Fruit fly (Drosophila melanogaster): ENCODE results near the gene RpL36.
"Not testable (repeated sequence)": the region's sequence is repeated elsewhere in the genome, so short reads cannot be mapped to it uniquely, and the experiment has no call there.

Gene RpL36

dm6 chrX:629239-629821 lies at the start of gene RpL36, which contains the start of gene Mybbp1A:
Gene RpL36 (minus strand): TSS chrX:629483.
Gene Mybbp1A (plus strand): TSS chrX:629773.
- TF ChIP-seq insv (optimal IDR thresholded peaks at IDR 0.05), result no peak
- no peak for TF ChIP-seq h (optimal IDR thresholded peaks at IDR 0.05)
- no peak for TF ChIP-seq psq (optimal IDR thresholded peaks at IDR 0.05)
- TF ChIP-seq ttk (optimal IDR thresholded peaks at IDR 0.05), result no peak
- TF ChIP-seq Myc (optimal IDR thresholded peaks at IDR 0.05), result no peak
- TF ChIP-seq Sin3A (optimal IDR thresholded peaks at IDR 0.05), result no peak

dm6 chrX:678503-678902 lies 49.2 kb upstream of the RpL36 start:
- no peak for TF ChIP-seq Sin3A (optimal IDR thresholded peaks at IDR 0.05)
- no peak for TF ChIP-seq ttk (optimal IDR thresholded peaks at IDR 0.05)
- no peak for TF ChIP-seq Myc (optimal IDR thresholded peaks at IDR 0.05)
- no peak for TF ChIP-seq psq (optimal IDR thresholded peaks at IDR 0.05)
- no peak for TF ChIP-seq insv (optimal IDR thresholded peaks at IDR 0.05)
- no peak for TF ChIP-seq h (optimal IDR thresholded peaks at IDR 0.05)

dm6 chrX:658021-658420 lies 28.7 kb upstream of the RpL36 start:
- TF ChIP-seq psq (optimal IDR thresholded peaks at IDR 0.05) (no peak), h (optimal IDR thresholded peaks at IDR 0.05) (no peak), Myc (optimal IDR thresholded peaks at IDR 0.05) (no peak), ttk (optimal IDR thresholded peaks at IDR 0.05) (no peak)

- TF ChIP-seq h (optimal IDR thresholded peaks at IDR 0.05), result no peak
Measured at dm6 chrX:656380-656925, 27.2 kb upstream of the RpL36 start.

- TF ChIP-seq ttk (optimal IDR thresholded peaks at IDR 0.05) (no peak), Sin3A (optimal IDR thresholded peaks at IDR 0.05) (no peak), psq (optimal IDR thresholded peaks at IDR 0.05) (no peak), insv (optimal IDR thresholded peaks at IDR 0.05) (no peak), Myc (optimal IDR thresholded peaks at IDR 0.05) (no peak), h (optimal IDR thresholded peaks at IDR 0.05) (no peak)
Measured at dm6 chrX:655492-656379, 26.5 kb upstream of the RpL36 start, which contains the start of the genes Hmt4-20 and SkpA. Gene Hmt4-20 (minus strand): TSS chrX:656033. Gene SkpA (plus strand): TSS chrX:656114.

- TF ChIP-seq Myc (optimal IDR thresholded peaks at IDR 0.05), result no peak
- no peak for TF ChIP-seq h (optimal IDR thresholded peaks at IDR 0.05)
- no peak for TF ChIP-seq Sin3A (optimal IDR thresholded peaks at IDR 0.05)
- no peak for TF ChIP-seq psq (optimal IDR thresholded peaks at IDR 0.05)
- no peak for TF ChIP-seq insv (optimal IDR thresholded peaks at IDR 0.05)
- TF ChIP-seq ttk (optimal IDR thresholded peaks at IDR 0.05), result no peak
Measured at dm6 chrX:654949-655348, 25.7 kb upstream of the RpL36 start.

- TF ChIP-seq h (optimal IDR thresholded peaks at IDR 0.05) (no peak), insv (optimal IDR thresholded peaks at IDR 0.05) (no peak), ttk (optimal IDR thresholded peaks at IDR 0.05) (no peak), Sin3A (optimal IDR thresholded peaks at IDR 0.05) (no peak), psq (optimal IDR thresholded peaks at IDR 0.05) (no peak), Myc (optimal IDR thresholded peaks at IDR 0.05) (no peak)
Measured at dm6 chrX:654221-654620, 24.9 kb upstream of the RpL36 start.

- TF ChIP-seq h (optimal IDR thresholded peaks at IDR 0.05) (no peak), psq (optimal IDR thresholded peaks at IDR 0.05) (no peak), Sin3A (optimal IDR thresholded peaks at IDR 0.05) (no peak), insv (optimal IDR thresholded peaks at IDR 0.05) (no peak), Myc (optimal IDR thresholded peaks at IDR 0.05) (no peak), ttk (optimal IDR thresholded peaks at IDR 0.05) (no peak)
Measured at dm6 chrX:647056-647627, 17.9 kb upstream of the RpL36 start, which contains the start of gene Roc1a. Gene Roc1a (plus strand): TSS chrX:647304.

- TF ChIP-seq h (optimal IDR thresholded peaks at IDR 0.05), result no peak
- TF ChIP-seq insv (optimal IDR thresholded peaks at IDR 0.05), result no peak
- TF ChIP-seq ttk (optimal IDR thresholded peaks at IDR 0.05), result no peak
- TF ChIP-seq Myc (optimal IDR thresholded peaks at IDR 0.05), result no peak
- no peak for TF ChIP-seq Sin3A (optimal IDR thresholded peaks at IDR 0.05)
- no peak for TF ChIP-seq psq (optimal IDR thresholded peaks at IDR 0.05)
Measured at dm6 chrX:646395-647009, 17.2 kb upstream of the RpL36 start.

dm6 chrX:644461-644860 lies 15.2 kb upstream of the RpL36 start, which contains the start of gene CG13367:
Gene CG13367 (plus strand): TSS chrX:644761.
- TF ChIP-seq psq, Myc, ttk (optimal IDR thresholded peaks at IDR 0.05): not testable (repeated sequence)

dm6 chrX:636606-637530 lies 7.6 kb upstream of the RpL36 start:
- TF ChIP-seq Sin3A (optimal IDR thresholded peaks at IDR 0.05) (no peak), ttk (optimal IDR thresholded peaks at IDR 0.05) (no peak), psq (optimal IDR thresholded peaks at IDR 0.05) (no peak), h (optimal IDR thresholded peaks at IDR 0.05) (no peak)

Measured in Kc167 (cell line).